Fruit fly (Drosophila melanogaster) whole organism, embryonic: Measurements from ENCODE around the gene CG6724.

Experiments
- CG10979 ChIP-seq: fragments of 200-800 bp; sonication (Bioruptor generic); optimal IDR thresholded peaks from 2 replicates; lab custom pipeline; 2018; ENCODE audit warnings: missing biosample characterization, mild to moderate bottlenecking, missing genetic modification characterization, moderate library complexity
- CG15514 ChIP-seq: fragments of 200-800 bp; sonication (Bioruptor generic); optimal IDR thresholded peaks from 3 replicates; lab custom pipeline; 2017; ENCODE audit warnings: missing biosample characterization, missing genetic modification characterization, mild to moderate bottlenecking, moderate library complexity, missing genetic modification reagents
- CG33557 ChIP-seq: fragments of 200-800 bp; sonication (Bioruptor generic); optimal IDR thresholded peaks from 2 replicates; lab custom pipeline; 2019; ENCODE audit warnings: missing biosample characterization, mild to moderate bottlenecking, missing genetic modification characterization, moderate library complexity
- CG34224 ChIP-seq: fragments of 200-800 bp; sonication (Bioruptor generic); IDR thresholded peaks from 3 replicates; pipeline ENCODE4 v1.3.6; 2022; ENCODE audit warnings: missing biosample characterization, missing genetic modification characterization; ENCODE audit not compliant: partially characterized antibody
- CG4424 ChIP-seq: fragments of 200-800 bp; sonication (Bioruptor generic); optimal IDR thresholded peaks from 3 replicates; lab custom pipeline; 2016; ENCODE audit warnings: missing biosample characterization, missing genetic modification characterization
- Drgx ChIP-seq: fragments of 200-800 bp; sonication (Bioruptor generic); IDR thresholded peaks from 2 replicates; pipeline ENCODE4 v1.3.6; 2022; ENCODE audit warnings: missing biosample characterization, missing genetic modification characterization
- PHDP ChIP-seq: fragments of 200-800 bp; sonication (Bioruptor generic); optimal IDR thresholded peaks from 3 replicates; lab custom pipeline; 2018; ENCODE audit warnings: missing biosample characterization, mild to moderate bottlenecking, missing genetic modification characterization, moderate library complexity
- Ravus ChIP-seq: fragments of 200-800 bp; sonication (Bioruptor generic); IDR thresholded peaks from 2 replicates; pipeline ENCODE4 v1.3.6; 2022; ENCODE audit warnings: missing biosample characterization, missing genetic modification characterization
- Scr ChIP-seq: fragments of 200-800 bp; sonication (Bioruptor generic); IDR thresholded peaks from 2 replicates; pipeline ENCODE4 v1.3.6; 2022; ENCODE audit warnings: missing biosample characterization, missing genetic modification characterization; ENCODE audit not compliant: partially characterized antibody
- Xrp1 ChIP-seq: fragments of 200-800 bp; sonication (Bioruptor generic); IDR thresholded peaks from 2 replicates; pipeline ENCODE4 v1.3.6; 2022; ENCODE audit warnings: missing biosample characterization, missing genetic modification characterization
- aop ChIP-seq: fragments of 200-800 bp; sonication (Bioruptor generic); IDR thresholded peaks from 2 replicates; pipeline ENCODE4 v1.3.6; 2022; ENCODE audit warnings: missing biosample characterization, missing genetic modification characterization
- klu ChIP-seq: fragments of 200-800 bp; sonication (Bioruptor generic); IDR thresholded peaks from 2 replicates; pipeline ENCODE4 v1.3.6; 2022; ENCODE audit warnings: missing biosample characterization, missing genetic modification characterization
- onecut ChIP-seq: fragments of 200-800 bp; sonication (Bioruptor generic); IDR thresholded peaks from 2 replicates; pipeline ENCODE4 v1.3.6; 2022; ENCODE audit warnings: missing biosample characterization, missing genetic modification characterization
- psq ChIP-seq: fragments of 200-800 bp; sonication (Bioruptor generic); optimal IDR thresholded peaks from 2 replicates; lab custom pipeline; 2017; ENCODE audit warnings: missing biosample characterization, missing genetic modification characterization

dm6 chr2L:10760422-10761166 is 9.2 kb downstream of the CG6724 start, which contains the start of gene CG6495:
- TF ChIP-seq Xrp1 (GFP tag; lab: Robert Waterston, UW) = peak; percentile 52; the same call in 1 of the 2 replicates
- peak; percentile 59 for TF ChIP-seq CG10979 (tag; lab: Kevin White, UChicago)
- TF ChIP-seq psq (GFP tag; lab: Kevin White, UChicago) = no peak
- peak; percentile 32 for TF ChIP-seq CG4424 (GFP tag; lab: Kevin White, UChicago)
- no peak for TF ChIP-seq CG34224 (GFP tag; lab: Robert Waterston, UW)
- TF ChIP-seq Ravus (GFP tag; lab: Robert Waterston, UW) = no peak
- no peak for TF ChIP-seq CG33557 (GFP tag; lab: Kevin White, UChicago)
- no peak for TF ChIP-seq Scr (GFP tag; lab: Robert Waterston, UW)
- TF ChIP-seq Drgx (GFP tag; lab: Robert Waterston, UW) = no peak
- peak; percentile 76 for TF ChIP-seq PHDP
- TF ChIP-seq klu (GFP tag; lab: Robert Waterston, UW) = no peak
- TF ChIP-seq aop = no peak
- peak; percentile 92 for TF ChIP-seq onecut (GFP tag; lab: Robert Waterston, UW)
- TF ChIP-seq CG15514 (GFP tag; lab: Kevin White, UChicago) = peak; percentile 28
